Worm (Caenorhabditis elegans) whole organism, L2 larva: ENCODE results near the gene nfyc-1.

Experiments used
- C34F6.9 ChIP-seq: fragments of 150-350 bp; optimal IDR thresholded peaks from 2 replicates; lab custom pipeline; 2014; ENCODE audit warnings: missing biosample characterization, missing genetic modification characterization
- Y55F3AM.14 ChIP-seq: fragments of 200-800 bp; sonication (Bioruptor generic); optimal IDR thresholded peaks from 2 replicates; lab custom pipeline; 2018; ENCODE audit warnings: mild to moderate bottlenecking, missing genetic modification characterization, missing compliant biosample characterization
- ZK546.5 ChIP-seq: sonication (generic microtip); optimal IDR thresholded peaks from 2 replicates; lab custom pipeline; 2017; ENCODE audit warnings: missing biosample characterization, missing genetic modification characterization
- alr-1 ChIP-seq: fragments of 150-350 bp; optimal IDR thresholded peaks from 2 replicates; lab custom pipeline; 2014; ENCODE audit warnings: missing biosample characterization, missing genetic modification characterization
- aly-2 ChIP-seq: fragments of 150-350 bp; optimal IDR thresholded peaks from 2 replicates; lab custom pipeline; 2014; ENCODE audit warnings: missing biosample characterization, missing genetic modification characterization
- ceh-82 ChIP-seq: fragments of 150-350 bp; optimal IDR thresholded peaks from 2 replicates; lab custom pipeline; 2014; ENCODE audit warnings: missing biosample characterization, missing genetic modification characterization
- crh-2 ChIP-seq: sonication (generic microtip); optimal IDR thresholded peaks from 2 replicates; lab custom pipeline; 2017; ENCODE audit warnings: missing biosample characterization, missing genetic modification characterization
- dmd-4 ChIP-seq: sonication (generic microtip); optimal IDR thresholded peaks from 2 replicates; lab custom pipeline; 2017; ENCODE audit warnings: missing biosample characterization, missing genetic modification characterization
- elt-1 ChIP-seq: fragments of 150-350 bp; optimal IDR thresholded peaks from 2 replicates; lab custom pipeline; 2014; ENCODE audit warnings: missing biosample characterization, missing genetic modification characterization
- elt-3 ChIP-seq: sonication (generic microtip); optimal IDR thresholded peaks from 2 replicates; lab custom pipeline; 2017; ENCODE audit warnings: missing biosample characterization, missing genetic modification characterization
- fos-1 ChIP-seq: fragments of 150-350 bp; optimal IDR thresholded peaks from 2 replicates; lab custom pipeline; 2014; ENCODE audit warnings: missing biosample characterization, missing genetic modification characterization
- lin-11 ChIP-seq: fragments of 150-350 bp; sonication (generic microtip); optimal IDR thresholded peaks from 2 replicates; lab custom pipeline; 2014; ENCODE audit warnings: missing biosample characterization, missing genetic modification characterization, inconsistent platforms, mixed read lengths
- lin-13 ChIP-seq: fragments of 150-350 bp; optimal IDR thresholded peaks from 2 replicates; lab custom pipeline; 2014; ENCODE audit warnings: missing biosample characterization, missing genetic modification reagents, missing genetic modification characterization
- lin-39 ChIP-seq: fragments of 150-350 bp; optimal IDR thresholded peaks from 2 replicates; lab custom pipeline; 2014; ENCODE audit warnings: missing biosample characterization, missing genetic modification reagents, missing genetic modification characterization
- lsy-2 ChIP-seq, 2 experiments: fragments of 150-350 bp in 1 of 2; sonication (generic microtip) in 1 of 2; optimal IDR thresholded peaks; 2 replicates each; lab custom pipeline; 2014 to 2017; ENCODE audit warnings: missing biosample characterization in 2 of 2, missing genetic modification characterization in 2 of 2
- mab-5 ChIP-seq: fragments of 150-350 bp; optimal IDR thresholded peaks from 2 replicates; lab custom pipeline; 2014; ENCODE audit warnings: missing biosample characterization, missing genetic modification characterization
- mdl-1 ChIP-seq, 2 experiments: fragments of 150-350 bp in 1 of 2; sonication (generic microtip) in 1 of 2; optimal IDR thresholded peaks; 2 replicates each; lab custom pipeline; 2017; ENCODE audit warnings: missing biosample characterization in 2 of 2, missing genetic modification characterization in 2 of 2
- nhr-10 ChIP-seq: sonication (generic microtip); optimal IDR thresholded peaks from 2 replicates; lab custom pipeline; 2017; ENCODE audit warnings: missing biosample characterization, missing genetic modification characterization
- nhr-11 ChIP-seq: fragments of 150-350 bp; optimal IDR thresholded peaks from 2 replicates; lab custom pipeline; 2014; ENCODE audit warnings: missing biosample characterization, missing genetic modification characterization
- nhr-129 ChIP-seq: fragments of 150-350 bp; optimal IDR thresholded peaks from 2 replicates; lab custom pipeline; 2014; ENCODE audit warnings: missing biosample characterization, missing genetic modification characterization
- nhr-21 ChIP-seq: fragments of 150-350 bp; optimal IDR thresholded peaks from 2 replicates; lab custom pipeline; 2014; ENCODE audit warnings: missing biosample characterization, missing genetic modification characterization
- nhr-23 ChIP-seq: fragments of 150-350 bp; optimal IDR thresholded peaks from 2 replicates; lab custom pipeline; 2014; ENCODE audit warnings: missing biosample characterization, missing genetic modification reagents, missing genetic modification characterization
- nhr-25 ChIP-seq: fragments of 150-350 bp; sonication (generic microtip); optimal IDR thresholded peaks from 3 replicates; lab custom pipeline; 2014; ENCODE audit warnings: missing biosample characterization, missing genetic modification characterization
- nhr-6 ChIP-seq: fragments of 150-350 bp; optimal IDR thresholded peaks from 2 replicates; lab custom pipeline; 2014; ENCODE audit warnings: missing biosample characterization, missing genetic modification characterization
- skn-1 ChIP-seq: sonication (generic microtip); optimal IDR thresholded peaks from 2 replicates; lab custom pipeline; 2017; ENCODE audit warnings: missing biosample characterization, missing genetic modification characterization
- sma-3 ChIP-seq: sonication (generic microtip); optimal IDR thresholded peaks from 2 replicates; lab custom pipeline; 2016; ENCODE audit warnings: missing genetic modification reagents, missing genetic modification characterization, missing compliant biosample characterization
- sma-9 ChIP-seq, 2 experiments: fragments of 150-350 bp in 1 of 2; sonication (generic microtip) in 1 of 2; optimal IDR thresholded peaks; 2 replicates each; lab custom pipeline; 2014 to 2016; ENCODE audit warnings: missing genetic modification characterization in 2 of 2, mild to moderate bottlenecking in 1 of 2, missing biosample characterization in 1 of 2, missing compliant biosample characterization in 1 of 2, missing genetic modification reagents in 1 of 2, moderate library complexity in 1 of 2
- unc-39 ChIP-seq: fragments of 150-350 bp; optimal IDR thresholded peaks from 2 replicates; lab custom pipeline; 2014; ENCODE audit warnings: missing biosample characterization, missing genetic modification characterization
- unc-55 ChIP-seq: fragments of 150-350 bp; sonication (generic microtip); optimal IDR thresholded peaks from 3 replicates; lab custom pipeline; 2014; ENCODE audit warnings: missing biosample characterization, missing genetic modification reagents, missing genetic modification characterization
- ztf-1 ChIP-seq: fragments of 200-800 bp; sonication (Bioruptor generic); conservative IDR thresholded peaks from 2 replicates; pipeline ENCODE4 v1.3.6; 2022; ENCODE audit warnings: missing genetic modification characterization, missing compliant biosample characterization
- ztf-11 ChIP-seq: sonication (generic microtip); optimal IDR thresholded peaks from 2 replicates; lab custom pipeline; 2017; ENCODE audit warnings: missing biosample characterization, missing genetic modification characterization
- ztf-4 ChIP-seq: fragments of 150-350 bp; optimal IDR thresholded peaks from 2 replicates; lab custom pipeline; 2014; ENCODE audit warnings: missing biosample characterization, missing genetic modification characterization

The nfyc-1 gene

DNA sequence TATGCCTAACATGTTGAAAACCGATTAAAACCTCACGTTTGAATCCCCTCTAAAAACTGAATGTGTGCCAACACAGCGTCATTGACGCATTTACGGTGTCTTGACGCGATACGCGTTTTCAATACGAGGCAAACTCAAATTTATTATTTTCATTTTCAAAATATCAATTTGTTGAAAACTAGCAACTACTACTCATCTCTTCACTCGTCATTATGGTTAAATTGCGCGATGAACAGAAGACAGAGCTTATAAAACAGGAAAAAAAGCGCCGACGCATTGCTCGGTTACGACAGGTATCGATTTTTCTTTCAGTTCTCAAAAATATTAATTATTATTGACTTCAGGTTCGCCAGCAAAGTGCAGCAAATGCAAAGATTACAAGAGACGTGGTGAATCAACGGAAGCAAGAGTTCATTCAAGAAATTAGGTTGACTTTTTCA is 19.1 kb upstream of the nfyc-1 start, which contains the start of gene enee-1 (continued):
- TF ChIP-seq aly-2 (tag; lab: Kevin White, UChicago), result no peak
- TF ChIP-seq nhr-23 (tag; lab: Kevin White, UChicago), result no peak
- peak; percentile 91 for TF ChIP-seq nhr-129 (tag; lab: Kevin White, UChicago)
- TF ChIP-seq mab-5 (tag; lab: Kevin White, UChicago), result peak; percentile 77
- peak; percentile 23 for TF ChIP-seq skn-1 (tag; lab: Kevin White, UChicago)
- peak; percentile 18 for TF ChIP-seq elt-1 (tag; lab: Kevin White, UChicago)
- peak; percentile 89 for TF ChIP-seq nhr-25 (tag; lab: Kevin White, UChicago)
- TF ChIP-seq nhr-10 (tag; lab: Kevin White, UChicago), result peak; percentile 74
- TF ChIP-seq lin-13 (GFP tag; lab: Kevin White, UChicago), result peak; percentile 91
- TF ChIP-seq Y55F3AM.14, result no peak
- TF ChIP-seq C34F6.9 (tag; lab: Kevin White, UChicago), result peak; percentile 90
- no peak for TF ChIP-seq dmd-4
- TF ChIP-seq fos-1, result peak; percentile 50
- TF ChIP-seq sma-3 (GFP tag; lab: Kevin White, UChicago), result peak; percentile 86
- peak in 1 of 2 experiments; percentile 36 for TF ChIP-seq mdl-1 (tag; optimal IDR thresholded peaks at IDR 0.05; lab: Kevin White, UChicago)
- TF ChIP-seq ztf-4 (tag; lab: Kevin White, UChicago), result peak; percentile 5
- TF ChIP-seq lin-39 (tag; lab: Kevin White, UChicago), result no peak
- peak; percentile 99 for TF ChIP-seq nhr-6
- TF ChIP-seq crh-2, result peak; percentile 94

- TF ChIP-seq nhr-6, result peak; percentile 85
- TF ChIP-seq nhr-23 (tag; lab: Kevin White, UChicago), result no peak
- TF ChIP-seq unc-55, result no peak
- TF ChIP-seq nhr-25 (tag; lab: Kevin White, UChicago), result peak; percentile 53
These were observed 15.4 kb upstream of the nfyc-1 start, which contains the start of gene F23F1.4 for ce11 chrII:28283-28682. Gene F23F1.4, minus strand, starts transcription at chrII:28423.

- TF ChIP-seq elt-3 (no peak), ceh-82 (tag; lab: Kevin White, UChicago) (no peak), lin-11 (tag; lab: Kevin White, UChicago) (no peak), nhr-6 (peak; percentile 91), ztf-1 (no peak), ztf-11 (tag; lab: Kevin White, UChicago) (no peak), sma-9 (GFP tag; optimal IDR thresholded peaks at IDR 0.05; lab: Kevin White, UChicago) (no peak), sma-9 (tag; optimal IDR thresholded peaks at IDR 0.05; lab: Kevin White, UChicago) (no peak), crh-2 (no peak)
These were observed 14.1 kb upstream of the nfyc-1 start for ce11 chrII:29578-29977.

DNA sequence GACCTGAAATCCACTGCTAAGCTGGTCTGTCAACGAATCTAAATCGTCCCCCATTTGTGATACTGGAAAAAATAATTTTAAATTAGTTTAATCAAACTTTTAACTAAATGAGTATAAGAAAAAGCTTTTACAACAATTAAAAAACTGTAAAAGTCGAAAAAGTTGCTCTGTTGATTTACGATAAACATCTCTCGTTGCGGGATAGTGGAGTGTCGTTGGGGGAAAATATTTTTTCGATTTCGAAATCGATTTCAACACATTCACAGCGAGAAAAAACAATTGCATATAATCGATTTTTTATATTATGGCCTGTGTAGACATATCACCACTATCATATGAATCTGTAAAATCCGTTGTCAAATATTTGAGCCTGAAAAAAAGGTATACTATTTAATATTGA is 12.2 kb upstream of the nfyc-1 start, which contains the start of the genes F23F1.5 and fbxc-54:
Gene F23F1.5, minus strand, starts transcription at position 64 of the 400 bp plus-strand sequence.
Gene fbxc-54, plus strand, starts transcription at position 199 of the 400 bp plus-strand sequence.
- TF ChIP-seq lin-13 (GFP tag; lab: Kevin White, UChicago) (no peak), lin-11 (tag; lab: Kevin White, UChicago) (no peak), crh-2 (peak; percentile 15), nhr-11 (no peak), lin-39 (tag; lab: Kevin White, UChicago) (no peak), nhr-6 (peak; percentile 88), sma-9 (GFP tag; optimal IDR thresholded peaks at IDR 0.05; lab: Kevin White, UChicago) (no peak), sma-9 (tag; optimal IDR thresholded peaks at IDR 0.05; lab: Kevin White, UChicago) (no peak), nhr-129 (tag; lab: Kevin White, UChicago) (peak; percentile 19), unc-55 (peak; percentile 80), lsy-2 (tag; optimal IDR thresholded peaks at IDR 0.05; lab: Kevin White, UChicago) (peak in 1 of 2 experiments; percentile 54), nhr-21 (tag; lab: Kevin White, UChicago) (no peak), elt-3 (no peak), ceh-82 (tag; lab: Kevin White, UChicago) (no peak), mdl-1 (tag; optimal IDR thresholded peaks at IDR 0.05; lab: Kevin White, UChicago) (no peak), C34F6.9 (tag; lab: Kevin White, UChicago) (peak; percentile 49)

DNA sequence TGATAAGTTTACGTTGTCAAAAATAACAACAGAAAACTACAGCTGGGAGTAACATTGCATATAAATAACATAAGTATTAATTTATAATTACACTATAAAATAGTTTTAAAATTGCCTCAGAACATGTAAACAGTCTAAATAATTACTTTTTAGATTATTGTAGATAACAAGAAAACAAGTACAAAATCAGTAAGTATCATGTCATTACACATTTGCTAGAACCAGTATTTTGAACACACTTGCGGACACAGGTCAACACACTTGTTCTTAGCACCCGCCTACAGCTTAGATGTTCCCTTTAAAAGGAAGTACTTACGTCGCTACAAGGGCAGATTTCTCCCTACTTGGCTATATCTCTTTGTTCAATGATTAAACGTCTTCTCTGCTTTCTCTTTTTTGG is 9.8 kb upstream of the nfyc-1 start, which contains the start of gene F23F1.2:
Gene F23F1.2, plus strand, starts transcription at position 301 of the 400 bp plus-strand sequence.
- TF ChIP-seq ztf-4 (tag; lab: Kevin White, UChicago), result no peak
- no peak for TF ChIP-seq unc-39 (tag; lab: Kevin White, UChicago)

- TF ChIP-seq mab-5 (tag; lab: Kevin White, UChicago) (no peak), nhr-23 (tag; lab: Kevin White, UChicago) (no peak), mdl-1 (tag; optimal IDR thresholded peaks at IDR 0.05; lab: Kevin White, UChicago) (no peak), nhr-11 (no peak), crh-2 (no peak), nhr-129 (tag; lab: Kevin White, UChicago) (no peak), ZK546.5 (tag; lab: Kevin White, UChicago) (no peak), alr-1 (tag; lab: Kevin White, UChicago) (no peak), skn-1 (tag; lab: Kevin White, UChicago) (no peak), nhr-21 (tag; lab: Kevin White, UChicago) (no peak), fos-1 (no peak), dmd-4 (no peak)
These were observed 6.5 kb upstream of the nfyc-1 start, which contains the start of gene F23F1.6 for ce11 chrII:37213-37612. Gene F23F1.6, minus strand, starts transcription at chrII:37313.
